Worm (Caenorhabditis elegans) whole organism, midembryonic: ENCODE measurements around the gene R151.1.

ENCODE experiments used
- T22C8.4 ChIP-seq: fragments of 200-800 bp; sonication (Bioruptor generic); IDR thresholded peaks from 2 replicates; pipeline ENCODE4 v1.3.6; 2022; ENCODE audit warnings: missing genetic modification characterization, missing compliant biosample characterization
- cog-1 ChIP-seq: sonication (generic microtip); optimal IDR thresholded peaks from 2 replicates; lab custom pipeline; 2016; ENCODE audit warnings: missing genetic modification characterization, missing compliant biosample characterization
- flt-1 ChIP-seq: fragments of 200-800 bp; sonication (Bioruptor generic); IDR thresholded peaks from 2 replicates; pipeline ENCODE4 v1.3.6; 2022; ENCODE audit warnings: missing genetic modification characterization, missing compliant biosample characterization
- klf-2 ChIP-seq: fragments of 200-800 bp; sonication (Bioruptor generic); conservative IDR thresholded peaks from 2 replicates; pipeline ENCODE4 v1.3.6; 2022; ENCODE audit warnings: missing genetic modification reagents, missing genetic modification characterization, missing compliant biosample characterization
- med-1 ChIP-seq: sonication (generic microtip); optimal IDR thresholded peaks from 2 replicates; lab custom pipeline; 2017; ENCODE audit warnings: missing genetic modification characterization, mild to moderate bottlenecking, missing compliant biosample characterization, antibody characterized with exemption, missing genetic modification reagents; ENCODE audit not compliant: insufficient read depth
- ref-1 ChIP-seq: fragments of 200-800 bp; sonication (Bioruptor generic); conservative IDR thresholded peaks from 2 replicates; pipeline ENCODE4 v1.3.6; 2022; ENCODE audit warnings: missing genetic modification reagents, missing genetic modification characterization, missing compliant biosample characterization
- tab-1 ChIP-seq: fragments of 200-800 bp; sonication (Bioruptor generic); IDR thresholded peaks from 2 replicates; pipeline ENCODE4 v1.3.6; 2022; ENCODE audit warnings: missing genetic modification characterization, missing compliant biosample characterization
- ztf-23 ChIP-seq: fragments of 200-800 bp; sonication (Bioruptor generic); IDR thresholded peaks from 2 replicates; pipeline ENCODE4 v1.3.6; 2022; ENCODE audit warnings: missing genetic modification reagents, missing genetic modification characterization, missing compliant biosample characterization
- ztf-29 ChIP-seq: fragments of 200-800 bp; sonication (Bioruptor generic); IDR thresholded peaks from 2 replicates; pipeline ENCODE4 v1.3.6; 2022; ENCODE audit warnings: missing genetic modification reagents, missing genetic modification characterization, missing compliant biosample characterization

Gene R151.1

DNA sequence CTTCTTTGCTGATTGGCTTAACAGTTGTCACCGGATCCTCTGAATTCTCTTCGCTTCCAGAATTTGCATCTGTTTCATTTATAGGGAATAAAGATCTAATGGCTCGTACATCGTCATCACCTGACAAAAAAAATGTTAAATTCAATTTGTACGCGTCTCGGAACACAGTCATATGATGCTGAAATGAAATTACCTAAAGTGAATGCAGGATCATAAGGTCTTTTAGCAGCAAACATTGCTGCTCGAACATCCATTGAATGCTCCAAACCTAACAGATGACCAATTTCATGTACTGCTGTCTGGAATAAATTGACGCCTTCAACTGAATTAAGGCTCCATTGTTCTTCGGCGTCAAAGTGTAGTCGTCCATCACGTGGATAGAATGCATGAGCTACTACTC, 30.1 kb downstream of the R151.1 start:
- TF ChIP-seq ztf-23, result no peak
- TF ChIP-seq T22C8.4 (GFP tag; lab: Robert Waterston, UW), result no peak
- TF ChIP-seq tab-1 (GFP tag; lab: Robert Waterston, UW), result no peak
- TF ChIP-seq flt-1 (GFP tag; lab: Robert Waterston, UW), result no peak
- TF ChIP-seq klf-2 (GFP tag; lab: Robert Waterston, UW), result no peak
- no peak for TF ChIP-seq ztf-29 (GFP tag; lab: Robert Waterston, UW)
- TF ChIP-seq cog-1 (tag; lab: Kevin White, UChicago), result no peak
- TF ChIP-seq ref-1 (GFP tag; lab: Robert Waterston, UW), result no peak
- TF ChIP-seq med-1 (GFP tag; lab: Kevin White, UChicago), result no peak

DNA sequence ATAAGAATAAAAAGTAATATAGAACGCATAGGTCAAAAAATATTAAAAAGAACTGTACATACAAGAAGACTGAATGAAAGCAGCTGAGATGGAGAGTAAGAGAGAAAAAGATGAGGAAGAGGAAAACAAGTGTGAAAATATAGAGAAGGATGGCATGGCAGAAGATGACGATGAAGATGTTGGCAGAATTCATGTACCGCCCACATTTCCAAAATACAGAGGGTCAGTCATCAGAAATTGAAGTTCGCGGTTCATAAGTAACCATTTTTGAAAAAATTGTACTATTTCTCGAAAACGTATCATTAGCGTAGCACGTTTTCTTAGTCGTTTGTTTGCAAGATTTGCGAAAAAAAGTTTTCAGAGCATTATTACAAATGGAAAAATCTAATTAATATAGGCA, 31.4 kb downstream of the R151.1 start, which contains the start of gene zmp-6:
Gene zmp-6, minus strand, starts transcription at position 101 of the 400 bp plus-strand sequence.
- no peak for TF ChIP-seq ref-1 (GFP tag; lab: Robert Waterston, UW)

DNA sequence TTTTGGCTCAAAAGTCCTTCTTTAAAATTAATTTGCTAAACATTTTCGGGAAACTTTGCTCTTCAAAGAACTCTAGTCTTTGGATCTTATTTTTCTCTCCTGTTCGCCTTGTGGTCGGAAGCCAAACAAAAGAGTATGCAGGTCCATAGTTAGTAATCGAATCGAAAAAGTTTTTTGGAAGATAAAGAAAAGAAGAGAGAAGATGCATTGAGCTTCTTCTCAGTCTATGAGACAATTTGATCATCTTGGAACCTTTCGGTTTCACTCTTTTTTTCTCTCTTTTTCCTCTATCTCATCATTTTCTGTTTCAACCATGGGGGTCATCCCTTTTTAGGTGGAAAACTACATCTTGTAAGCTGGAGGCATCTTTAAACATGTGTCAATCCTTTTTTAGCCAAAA, 37.3 kb downstream of the R151.1 start:
- TF ChIP-seq ztf-23 (no peak), T22C8.4 (GFP tag; lab: Robert Waterston, UW) (no peak), ref-1 (GFP tag; lab: Robert Waterston, UW) (no peak), med-1 (GFP tag; lab: Kevin White, UChicago) (no peak), tab-1 (GFP tag; lab: Robert Waterston, UW) (no peak), cog-1 (tag; lab: Kevin White, UChicago) (no peak), flt-1 (GFP tag; lab: Robert Waterston, UW) (no peak), klf-2 (GFP tag; lab: Robert Waterston, UW) (no peak), ztf-29 (GFP tag; lab: Robert Waterston, UW) (no peak)

DNA sequence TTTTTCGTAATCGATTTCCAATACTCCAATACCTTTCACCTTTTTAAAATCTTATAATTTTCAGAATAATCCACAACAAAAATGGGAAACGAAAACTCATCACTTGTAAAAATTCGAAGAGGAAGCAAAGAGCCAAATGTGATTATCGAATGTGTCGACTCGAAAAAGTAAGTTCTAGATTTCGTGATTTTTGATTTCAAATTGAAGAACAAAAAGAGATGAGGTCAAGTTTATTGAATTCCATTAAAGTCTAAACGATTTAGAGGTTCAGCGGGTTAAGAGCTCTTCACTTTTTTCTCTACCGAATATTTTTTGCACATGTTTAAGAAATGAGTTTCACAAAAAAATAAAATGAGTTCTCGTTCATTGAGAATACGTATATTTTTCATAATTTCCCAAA, 42.6 kb downstream of the R151.1 start, which contains the start of gene B0361.4:
Gene B0361.4, plus strand, starts transcription at position 61 of the 400 bp plus-strand sequence.
- TF ChIP-seq T22C8.4 (GFP tag; lab: Robert Waterston, UW) (no peak), med-1 (GFP tag; lab: Kevin White, UChicago) (no peak), ztf-29 (GFP tag; lab: Robert Waterston, UW) (no peak), ztf-23 (no peak), ref-1 (GFP tag; lab: Robert Waterston, UW) (no peak), cog-1 (tag; lab: Kevin White, UChicago) (no peak), tab-1 (GFP tag; lab: Robert Waterston, UW) (no peak), flt-1 (GFP tag; lab: Robert Waterston, UW) (no peak), klf-2 (GFP tag; lab: Robert Waterston, UW) (no peak)

DNA sequence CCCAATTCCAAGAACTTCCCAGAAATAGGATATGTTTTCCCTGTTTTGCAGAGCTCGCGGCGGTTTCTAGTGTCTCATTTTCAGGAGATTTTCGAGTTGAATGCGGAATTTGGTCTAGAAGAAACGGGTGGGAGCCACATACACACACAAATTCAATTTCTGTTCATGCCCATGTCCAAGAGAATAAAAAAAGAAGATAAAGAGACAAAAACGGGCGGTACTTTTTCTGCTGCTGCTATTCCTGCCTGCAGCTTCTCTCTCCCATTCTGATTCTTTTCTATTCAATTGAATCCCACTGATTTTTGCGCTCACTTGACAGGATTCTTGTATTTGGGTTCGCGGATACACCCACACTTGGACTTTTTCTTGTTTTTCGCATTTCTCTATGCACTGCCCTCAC, 46.3 kb downstream of the R151.1 start:
- TF ChIP-seq klf-2 (GFP tag; lab: Robert Waterston, UW), result no peak
- no peak for TF ChIP-seq cog-1 (tag; lab: Kevin White, UChicago)
- TF ChIP-seq ztf-23, result no peak
- no peak for TF ChIP-seq med-1 (GFP tag; lab: Kevin White, UChicago)
- TF ChIP-seq ref-1 (GFP tag; lab: Robert Waterston, UW), result no peak
- no peak for TF ChIP-seq ztf-29 (GFP tag; lab: Robert Waterston, UW)
- no peak for TF ChIP-seq tab-1 (GFP tag; lab: Robert Waterston, UW)
- no peak for TF ChIP-seq flt-1 (GFP tag; lab: Robert Waterston, UW)
- no peak for TF ChIP-seq T22C8.4 (GFP tag; lab: Robert Waterston, UW)

DNA sequence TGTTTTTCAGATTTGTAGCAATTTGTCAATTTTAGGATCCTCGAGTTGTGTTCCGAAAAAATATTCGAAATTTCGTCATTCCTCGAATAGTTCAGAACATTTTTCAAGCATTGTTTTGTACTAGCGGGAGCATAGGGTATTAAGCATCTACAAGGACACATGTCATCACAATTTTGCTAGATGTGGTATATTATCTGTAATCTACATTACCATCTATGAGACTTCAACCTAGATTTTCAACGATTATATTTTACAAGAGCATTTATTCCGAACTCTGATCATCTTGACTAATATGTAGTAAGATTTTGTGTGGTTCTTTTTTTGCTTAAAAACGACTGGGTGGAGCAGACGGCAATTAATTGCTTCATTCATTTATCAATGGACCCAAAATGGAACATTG, 46.7 kb downstream of the R151.1 start:
- TF ChIP-seq klf-2 (GFP tag; lab: Robert Waterston, UW), result no peak
- TF ChIP-seq flt-1 (GFP tag; lab: Robert Waterston, UW), result no peak
